Worm (Caenorhabditis elegans): ENCODE measurements around the gene C49C3.11.

C49C3.11 gene

DNA sequence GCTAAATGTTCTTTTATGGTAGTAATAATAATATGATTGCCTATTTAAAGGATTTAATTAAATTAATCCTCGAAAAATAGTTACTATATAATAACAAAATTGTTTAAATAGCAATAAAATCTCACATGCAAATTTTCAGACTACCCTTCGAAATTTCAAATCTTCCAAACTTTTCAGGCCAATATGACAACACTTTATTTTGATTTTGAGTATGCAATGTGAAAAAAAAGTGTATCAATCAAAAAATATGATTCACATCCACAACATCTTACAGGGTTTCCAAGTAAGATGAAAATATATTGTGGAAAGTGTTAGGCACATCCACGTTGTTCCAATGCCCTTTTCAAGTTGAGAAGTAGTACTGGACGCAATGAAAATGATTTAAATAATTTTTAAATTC lies 31.7 kb upstream of the C49C3.11 start, which contains the start of gene snf-9:
snf-9 (plus strand) TSS at position 301 of the 400 bp plus-strand sequence.
- TF ChIP-seq flh-1 (GFP tag; optimal IDR thresholded peaks at IDR 0.05), result no peak
- TF ChIP-seq nhr-76 (tag; optimal IDR thresholded peaks at IDR 0.05), result no peak
- TF ChIP-seq unc-120 (tag; optimal IDR thresholded peaks at IDR 0.05; ENCODE audit: poor library complexity, severe bottlenecking), result no peak
- no peak for TF ChIP-seq zip-8 (tag; optimal IDR thresholded peaks at IDR 0.05)
- TF ChIP-seq elt-1 (tag; optimal IDR thresholded peaks at IDR 0.05; ENCODE audit: borderline replicate concordance, insufficient read depth), result no peak
- TF ChIP-seq ceh-39 (tag; optimal IDR thresholded peaks at IDR 0.05), result no peak

DNA sequence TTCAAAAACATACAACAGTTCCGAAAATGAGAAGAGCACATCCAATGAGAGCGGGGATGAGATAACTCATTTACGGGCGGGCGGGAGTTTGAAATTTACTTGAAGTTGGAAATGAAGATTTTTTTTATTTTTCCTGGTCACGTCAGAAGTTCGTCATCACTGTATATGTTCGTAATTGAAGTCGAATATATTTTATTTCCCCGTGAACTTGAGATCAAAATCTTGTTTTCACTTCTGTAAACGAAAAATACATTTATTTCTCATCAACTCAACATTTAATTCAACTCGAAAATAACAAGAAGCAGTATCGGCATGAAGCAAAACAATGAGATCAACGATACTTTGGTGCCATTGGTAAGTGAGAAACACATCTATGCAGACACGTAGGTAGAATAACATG lies 27.2 kb upstream of the C49C3.11 start, which contains the start of gene C49C3.20:
C49C3.20 (minus strand) TSS at position 101 of the 400 bp plus-strand sequence.
- TF ChIP-seq unc-39 (tag; optimal IDR thresholded peaks at IDR 0.05) (no peak), mls-2 (tag; optimal IDR thresholded peaks at IDR 0.05) (no peak), blmp-1 (tag; optimal IDR thresholded peaks at IDR 0.05) (no peak), flh-1 (GFP tag; optimal IDR thresholded peaks at IDR 0.05) (no peak), sptf-1 (tag; optimal IDR thresholded peaks at IDR 0.05) (no peak), nhr-28 (tag; optimal IDR thresholded peaks at IDR 0.05) (no peak), elt-1 (tag; optimal IDR thresholded peaks at IDR 0.05; ENCODE audit: borderline replicate concordance, insufficient read depth) (no peak), ceh-83 (GFP tag; optimal IDR thresholded peaks at IDR 0.05) (no peak), unc-120 (tag; optimal IDR thresholded peaks at IDR 0.05; ENCODE audit: poor library complexity, severe bottlenecking) (no peak), tbx-8 (GFP tag; optimal IDR thresholded peaks at IDR 0.05) (no peak), zip-8 (tag; optimal IDR thresholded peaks at IDR 0.05) (no peak), lin-13 (tag; optimal IDR thresholded peaks at IDR 0.05) (no peak), nhr-76 (tag; optimal IDR thresholded peaks at IDR 0.05) (no peak), pha-4 (tag; optimal IDR thresholded peaks at IDR 0.05) (no peak)

DNA sequence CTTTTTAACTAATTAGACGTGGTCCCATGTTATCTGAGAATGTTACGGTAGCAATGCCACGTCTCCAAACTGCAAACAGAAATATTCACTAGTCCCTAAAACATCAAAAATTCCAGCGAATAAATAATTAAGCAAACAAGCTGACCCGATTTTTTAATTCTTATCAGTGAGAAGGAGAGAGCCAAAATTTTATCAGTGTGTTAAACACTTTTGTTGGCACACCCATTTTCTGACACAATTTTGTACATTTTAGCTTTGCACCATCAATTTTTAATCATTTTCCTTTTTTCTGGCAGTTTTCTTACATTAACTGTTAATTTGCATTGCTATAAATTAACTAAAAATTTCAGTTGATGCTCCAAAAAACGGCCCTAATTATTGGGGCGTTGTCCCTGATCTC lies 23.1 kb upstream of the C49C3.11 start, which contains the start of gene C49C3.4:
C49C3.4 (plus strand) TSS at position 351 of the 400 bp plus-strand sequence.
- TF ChIP-seq hlh-1 (tag; optimal IDR thresholded peaks at IDR 0.05) (no peak), flh-1 (GFP tag; optimal IDR thresholded peaks at IDR 0.05) (no peak), nhr-2 (tag; optimal IDR thresholded peaks at IDR 0.05) (no peak)

DNA sequence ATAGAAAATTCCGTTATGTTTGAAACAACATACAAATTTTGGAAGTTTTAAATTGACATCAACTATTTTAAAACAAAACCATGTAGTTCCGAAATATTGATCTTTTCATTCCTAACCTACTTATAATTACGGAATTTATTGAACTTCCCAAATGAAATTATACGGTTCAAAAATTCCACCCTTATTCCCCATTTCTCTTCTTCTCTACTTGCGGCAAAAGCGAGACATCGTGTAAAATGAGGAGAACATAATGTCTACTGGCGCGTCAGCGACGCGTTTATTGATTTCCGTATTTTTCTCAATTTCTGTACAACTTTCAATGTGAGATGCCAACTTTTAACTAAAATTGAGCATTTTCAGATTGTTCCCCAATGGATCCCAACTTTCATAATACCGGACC lies 14.7 kb upstream of the C49C3.11 start, which contains the start of gene ceh-88:
ceh-88 (plus strand) TSS at position 355 of the 400 bp plus-strand sequence.
- TF ChIP-seq ces-1 (GFP tag; optimal IDR thresholded peaks at IDR 0.05) (peak; percentile 84), bed-3 (GFP tag; optimal IDR thresholded peaks at IDR 0.05) (no peak)

DNA sequence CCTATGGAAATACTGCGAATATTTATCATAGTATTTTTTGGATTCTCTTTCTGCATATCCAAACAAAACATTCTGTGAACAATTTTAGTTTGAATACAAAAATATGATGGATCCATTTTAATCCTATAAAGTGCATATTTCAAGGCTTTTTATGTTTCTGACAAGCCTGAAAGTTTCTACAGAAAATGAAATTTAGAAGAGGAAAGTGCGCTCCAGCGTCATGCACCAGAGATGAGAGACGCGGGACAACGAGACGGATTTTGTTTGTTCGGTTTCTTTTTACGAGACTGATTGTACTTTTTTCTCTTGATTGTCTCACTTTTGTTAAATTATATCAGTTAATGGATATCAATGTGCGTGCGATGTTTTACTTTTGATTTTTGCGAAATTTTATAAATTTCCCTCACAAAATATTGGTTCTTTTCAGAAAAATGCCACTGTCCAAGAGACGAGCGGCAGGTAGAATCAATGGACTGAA lies 12.4 kb upstream of the C49C3.11 start, which contains the start of gene C49C3.6:
C49C3.6 (plus strand) TSS at position 428 of the 478 bp plus-strand sequence.
- TF ChIP-seq unc-120 (tag; optimal IDR thresholded peaks at IDR 0.05; ENCODE audit: poor library complexity, severe bottlenecking), result no peak
- no peak for TF ChIP-seq ceh-83 (GFP tag; optimal IDR thresholded peaks at IDR 0.05)
- TF ChIP-seq M03D4.4 (tag; optimal IDR thresholded peaks at IDR 0.05), result no peak
- TF ChIP-seq ceh-39 (tag; optimal IDR thresholded peaks at IDR 0.05), result no peak
- TF ChIP-seq flh-1 (GFP tag; optimal IDR thresholded peaks at IDR 0.05), result no peak
- no peak for TF ChIP-seq nhr-12 (tag; optimal IDR thresholded peaks at IDR 0.05)
- peak; percentile 73 for TF ChIP-seq ces-1 (GFP tag; optimal IDR thresholded peaks at IDR 0.05)
- no peak for TF ChIP-seq elt-3 (tag; optimal IDR thresholded peaks at IDR 0.05)

DNA sequence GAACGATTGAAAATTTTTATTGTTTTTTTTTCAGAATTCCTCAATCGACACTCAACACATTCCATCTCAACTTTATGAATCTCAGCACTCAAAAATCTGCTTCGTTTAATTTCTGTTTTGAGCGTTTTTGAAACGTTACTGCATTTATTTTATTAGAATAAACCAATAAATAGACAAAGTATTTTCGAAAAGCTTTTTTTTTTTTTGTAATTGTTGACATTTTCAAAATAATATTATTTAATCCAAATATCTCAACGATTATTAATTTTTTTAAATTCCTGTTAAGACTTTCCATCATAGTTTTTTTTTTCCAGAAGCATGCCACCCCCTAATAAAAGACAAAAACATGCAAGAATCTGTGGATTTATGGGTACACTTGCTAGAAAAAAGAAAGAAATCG lies 11.3 kb upstream of the C49C3.11 start, which contains the start of gene C49C3.7:
C49C3.7 (plus strand) TSS at position 301 of the 400 bp plus-strand sequence.
- TF ChIP-seq ceh-43 (GFP tag; optimal IDR thresholded peaks at IDR 0.05), result no peak
- no peak for TF ChIP-seq ces-1 (GFP tag; optimal IDR thresholded peaks at IDR 0.05)
- TF ChIP-seq nhr-76 (tag; optimal IDR thresholded peaks at IDR 0.05), result no peak
- no peak for TF ChIP-seq ceh-39 (tag; optimal IDR thresholded peaks at IDR 0.05)
- TF ChIP-seq ham-2 (GFP tag; optimal IDR thresholded peaks at IDR 0.05), result no peak
- TF ChIP-seq unc-39 (tag; optimal IDR thresholded peaks at IDR 0.05), result no peak
- TF ChIP-seq pha-4 (tag; optimal IDR thresholded peaks at IDR 0.05), result no peak
- TF ChIP-seq snpc-4 (tag; optimal IDR thresholded peaks at IDR 0.05), result no peak
- TF ChIP-seq nhr-12 (tag; optimal IDR thresholded peaks at IDR 0.05), result no peak
- TF ChIP-seq sem-2 (GFP tag; optimal IDR thresholded peaks at IDR 0.05), result no peak
- TF ChIP-seq drap-1 (GFP tag; optimal IDR thresholded peaks at IDR 0.05), result no peak
- TF ChIP-seq tbx-8 (GFP tag; optimal IDR thresholded peaks at IDR 0.05), result no peak
- TF ChIP-seq mep-1 (tag; optimal IDR thresholded peaks at IDR 0.05), result no peak
- no peak for TF ChIP-seq unc-120 (tag; optimal IDR thresholded peaks at IDR 0.05; ENCODE audit: poor library complexity, severe bottlenecking)
- TF ChIP-seq zip-8 (tag; optimal IDR thresholded peaks at IDR 0.05), result no peak
- no peak for TF ChIP-seq nhr-2 (tag; optimal IDR thresholded peaks at IDR 0.05)

Data from whole organism, mixed stage, embryonic.